Worm (Caenorhabditis elegans): Measurements from ENCODE around the gene vps-33.2.
A peak's percentile ranks its signal among the peaks of the same experiment; 100 is the strongest.

The vps-33.2 gene

DNA sequence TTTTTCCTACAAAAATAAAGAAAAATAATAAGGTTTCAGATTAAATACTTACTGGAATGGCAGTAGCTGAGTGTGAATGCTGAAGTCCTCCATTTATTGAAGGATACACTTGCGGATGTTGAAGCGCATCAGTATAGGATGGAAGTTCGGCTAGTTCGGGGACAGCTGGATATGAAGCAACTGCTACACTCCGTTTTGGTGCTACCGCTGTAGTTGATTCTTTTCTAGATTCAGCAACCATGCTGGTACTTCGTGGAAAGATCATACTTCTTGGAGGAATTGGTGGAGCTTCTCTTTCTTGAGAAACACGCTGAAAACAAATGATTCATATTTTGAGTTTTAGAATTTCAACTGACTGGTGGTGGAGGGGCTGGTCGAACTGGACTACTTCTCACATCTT, 7.6 kb downstream of the vps-33.2 start:
- no peak for TF ChIP-seq sdz-38 (tag; optimal IDR thresholded peaks at IDR 0.05)
- TF ChIP-seq efl-1 (GFP tag; optimal IDR thresholded peaks at IDR 0.05), result no peak
- TF ChIP-seq F10E7.11 (tag; optimal IDR thresholded peaks at IDR 0.05), result no peak
- TF ChIP-seq let-526 (GFP tag; IDR thresholded peaks at IDR 0.05), result no peak
- no peak for TF ChIP-seq die-1 (tag; optimal IDR thresholded peaks at IDR 0.05)
- no peak for TF ChIP-seq cebp-1 (GFP tag; IDR thresholded peaks at IDR 0.05)
- TF ChIP-seq cebp-1 (tag; optimal IDR thresholded peaks at IDR 0.05), result no peak
- no peak for TF ChIP-seq hrde-1 (tag; optimal IDR thresholded peaks at IDR 0.05; ENCODE audit: borderline replicate concordance)
- TF ChIP-seq F55B11.4 (tag; optimal IDR thresholded peaks at IDR 0.05; ENCODE audit: borderline replicate concordance, insufficient read depth), result no peak
- no peak for TF ChIP-seq ztf-18 (tag; optimal IDR thresholded peaks at IDR 0.05)
- no peak for TF ChIP-seq lin-40 (tag; optimal IDR thresholded peaks at IDR 0.05)
- TF ChIP-seq nfya-1 (tag; optimal IDR thresholded peaks at IDR 0.05; ENCODE audit: borderline replicate concordance, insufficient read depth), result no peak
- TF ChIP-seq ets-4 (GFP tag; optimal IDR thresholded peaks at IDR 0.05), result no peak
- TF ChIP-seq B0035.1 (tag; optimal IDR thresholded peaks at IDR 0.05), result no peak
- no peak for TF ChIP-seq madf-6 (GFP tag; IDR thresholded peaks at IDR 0.05)
- TF ChIP-seq rec-8 (tag; optimal IDR thresholded peaks at IDR 0.05), result no peak

DNA sequence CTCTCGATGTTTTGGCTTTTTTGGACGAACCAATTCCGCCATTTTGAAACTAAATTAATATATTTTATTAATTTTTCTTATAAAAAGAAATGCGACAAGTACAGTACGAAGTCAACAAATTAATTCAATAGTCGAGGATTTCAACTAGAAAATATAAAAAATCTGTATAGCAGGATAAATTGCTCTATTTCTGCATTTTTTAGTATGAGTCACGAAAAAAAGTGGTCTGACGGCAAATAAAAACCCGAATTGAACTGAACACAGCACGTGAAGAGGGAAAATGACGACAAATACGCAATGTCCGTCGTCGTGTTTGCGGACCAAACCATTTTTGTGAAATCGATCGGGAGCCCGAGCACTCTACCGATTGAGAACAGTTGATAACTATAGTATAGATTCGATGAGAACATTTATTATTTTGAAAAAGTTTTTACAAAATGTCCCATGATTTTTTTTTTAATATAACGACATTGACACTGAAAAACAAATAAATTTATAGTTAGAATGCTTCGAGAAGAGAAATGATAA, 8.4 kb downstream of the vps-33.2 start, which contains the start of gene epg-5:
Gene epg-5, minus strand, starts transcription at position 51 of the 528 bp plus-strand sequence.
- TF ChIP-seq pha-4 (tag; optimal IDR thresholded peaks at IDR 0.05) (peak; percentile 54), F57A8.1 (GFP tag; optimal IDR thresholded peaks at IDR 0.05) (no peak), snpc-4 (GFP tag; optimal IDR thresholded peaks at IDR 0.05) (no peak), snpc-4 (tag; optimal IDR thresholded peaks at IDR 0.05) (peak in 1 of 4 experiments; percentile 3), hmg-1.2 (GFP tag; IDR thresholded peaks at IDR 0.05) (peak; percentile 9; the same call in 1 of the 2 replicates), nhr-80 (tag; optimal IDR thresholded peaks at IDR 0.05) (peak; percentile 21), cebp-1 (GFP tag; IDR thresholded peaks at IDR 0.05) (no peak), cebp-1 (tag; optimal IDR thresholded peaks at IDR 0.05) (peak; percentile 29), attf-5 (GFP tag; optimal IDR thresholded peaks at IDR 0.05) (peak; percentile 78), nhr-27 (tag; optimal IDR thresholded peaks at IDR 0.05) (no peak)

DNA sequence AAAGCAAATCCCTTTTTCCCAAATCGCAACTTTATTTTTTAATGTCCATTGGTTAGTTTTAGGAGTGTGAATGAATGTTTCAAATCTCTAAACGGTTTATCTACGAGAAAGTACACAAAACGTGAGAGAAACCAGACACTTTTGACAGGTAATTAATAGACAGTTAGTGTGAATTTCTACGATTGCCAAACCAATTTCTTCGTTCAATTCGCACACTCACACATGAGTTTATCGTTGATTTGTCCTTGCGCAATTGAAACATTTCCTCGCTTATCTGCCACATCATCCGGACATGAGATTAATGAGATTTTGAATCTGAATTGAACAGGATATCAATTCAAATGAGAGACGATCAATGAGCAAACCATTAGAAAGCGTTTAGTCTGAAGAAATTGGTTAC, 9.2 kb downstream of the vps-33.2 start:
- TF ChIP-seq F52B5.7 (tag; optimal IDR thresholded peaks at IDR 0.05) (no peak), sdz-38 (tag; optimal IDR thresholded peaks at IDR 0.05) (no peak), Y95B8A.8 (GFP tag; IDR thresholded peaks at IDR 0.05) (no peak), efl-1 (GFP tag; optimal IDR thresholded peaks at IDR 0.05) (no peak), chd-7 (tag; optimal IDR thresholded peaks at IDR 0.05) (no peak), snpc-1.1 (tag; optimal IDR thresholded peaks at IDR 0.05; ENCODE audit: insufficient read depth) (no peak), let-526 (GFP tag; IDR thresholded peaks at IDR 0.05) (no peak), B0035.1 (tag; optimal IDR thresholded peaks at IDR 0.05) (no peak), Y53G8AR.9 (GFP tag; conservative IDR thresholded peaks at IDR 0.05) (no peak), lin-54 (GFP tag; optimal IDR thresholded peaks at IDR 0.05) (no peak), dpff-1 (tag; optimal IDR thresholded peaks at IDR 0.05) (no peak), nhr-120 (GFP tag; IDR thresholded peaks at IDR 0.05) (no peak), hmg-20 (GFP tag; IDR thresholded peaks at IDR 0.05) (no peak)

DNA sequence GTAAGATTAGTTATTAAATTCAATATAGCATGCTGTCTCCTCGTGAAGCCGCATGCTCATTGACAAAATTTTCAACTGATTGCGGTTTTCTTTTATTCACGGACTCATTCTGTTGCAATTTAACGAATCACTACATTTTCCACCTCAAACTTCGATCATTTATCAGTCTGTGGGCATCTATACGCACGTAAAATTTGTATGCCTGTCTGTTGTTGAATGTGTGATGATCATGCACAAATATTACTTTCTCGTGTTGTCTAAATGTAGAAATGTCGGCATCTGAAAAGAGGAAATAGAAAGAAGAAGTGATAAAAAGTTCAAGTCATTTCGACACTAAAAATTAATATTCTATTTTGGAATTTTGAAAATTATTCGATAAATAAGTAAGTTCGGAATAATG, 11.5 kb downstream of the vps-33.2 start:
- TF ChIP-seq ets-4 (GFP tag; optimal IDR thresholded peaks at IDR 0.05), result no peak
- TF ChIP-seq ZK185.1 (tag; optimal IDR thresholded peaks at IDR 0.05; ENCODE audit: poor library complexity, severe bottlenecking), result no peak
- TF ChIP-seq nhr-80 (tag; optimal IDR thresholded peaks at IDR 0.05), result peak; percentile 74

Measured in whole organism, young adult.